Fruit fly (Drosophila melanogaster) whole organism, prepupa: ENCODE data around the gene CG13731.

Source experiments
- CG3032 ChIP-seq: fragments of 200-800 bp; optimal IDR thresholded peaks from 2 replicates; lab custom pipeline; 2019; ENCODE audit warnings: missing biosample characterization, mild to moderate bottlenecking, missing genetic modification characterization, moderate library complexity
- CG6163 ChIP-seq: fragments of 200-800 bp; sonication (Bioruptor generic); IDR thresholded peaks from 3 replicates; pipeline ENCODE4 v1.3.6; 2022; ENCODE audit warnings: missing biosample characterization, missing genetic modification characterization
- CG9139 ChIP-seq: fragments of 200-800 bp; sonication (Bioruptor generic); optimal IDR thresholded peaks from 3 replicates; lab custom pipeline; 2017; ENCODE audit warnings: missing biosample characterization, mild to moderate bottlenecking, missing genetic modification characterization
- Lpt ChIP-seq: fragments of 200-800 bp; sonication (Bioruptor generic); optimal IDR thresholded peaks from 3 replicates; lab custom pipeline; 2016; ENCODE audit warnings: missing biosample characterization, missing genetic modification characterization
- Smox ChIP-seq: fragments of 200-800 bp; sonication (Bioruptor generic); optimal IDR thresholded peaks from 3 replicates; lab custom pipeline; 2016; ENCODE audit warnings: missing biosample characterization, missing genetic modification characterization
- dsx ChIP-seq: fragments of 200-800 bp; optimal IDR thresholded peaks from 3 replicates; lab custom pipeline; 2019; ENCODE audit warnings: missing biosample characterization, mild to moderate bottlenecking, missing genetic modification characterization, moderate library complexity; ENCODE audit not compliant: poor library complexity, severe bottlenecking
- fkh ChIP-seq: fragments of 200-800 bp; sonication (Bioruptor generic); optimal IDR thresholded peaks from 3 replicates; lab custom pipeline; 2017; ENCODE audit warnings: missing biosample characterization, mild to moderate bottlenecking, missing genetic modification characterization, moderate library complexity
- topi ChIP-seq: fragments of 200-800 bp; sonication (Bioruptor generic); optimal IDR thresholded peaks from 3 replicates; lab custom pipeline; 2016; ENCODE audit warnings: missing biosample characterization, missing genetic modification characterization

dm6 chr3L:17403268-17403667 is 14.5 kb upstream of the CG13731 start:
- TF ChIP-seq CG3032 (tag; lab: Kevin White, UChicago) (no peak), Smox (GFP tag; lab: Kevin White, UChicago) (no peak), topi (GFP tag; lab: Kevin White, UChicago) (no peak), CG6163 (GFP tag; lab: Robert Waterston, UW) (no peak), dsx (GFP tag; lab: Kevin White, UChicago) (peak; percentile 80), fkh (GFP tag; lab: Kevin White, UChicago) (no peak), CG9139 (GFP tag; lab: Kevin White, UChicago) (no peak), Lpt (GFP tag; lab: Kevin White, UChicago) (no peak)
